Worm (Caenorhabditis elegans) whole organism, L4 larva: ENCODE results near the gene fut-1.
A peak's percentile ranks its signal among the peaks of the same experiment; 100 is the strongest.

Experiments
- D1046.2 ChIP-seq: fragments of 200-800 bp; sonication (Bioruptor generic); IDR thresholded peaks from 2 replicates; pipeline ENCODE4 v1.3.6; 2022; ENCODE audit warnings: missing genetic modification characterization, missing compliant biosample characterization
- F10B5.3 ChIP-seq: sonication (generic microtip); optimal IDR thresholded peaks from 2 replicates; lab custom pipeline; 2016; ENCODE audit warnings: mild to moderate bottlenecking, missing genetic modification characterization, missing compliant biosample characterization
- F37D6.2 ChIP-seq: sonication (generic microtip); optimal IDR thresholded peaks from 2 replicates; lab custom pipeline; 2016; ENCODE audit warnings: mild to moderate bottlenecking, missing genetic modification characterization, missing compliant biosample characterization
- F44E2.7 ChIP-seq: fragments of 200-800 bp; sonication (Bioruptor generic); IDR thresholded peaks from 2 replicates; pipeline ENCODE4 v2.1.2; 2022; ENCODE audit warnings: missing genetic modification characterization, missing compliant biosample characterization
- F49E8.2 ChIP-seq: sonication (generic microtip); optimal IDR thresholded peaks from 2 replicates; lab custom pipeline; 2016; ENCODE audit warnings: missing compliant biosample characterization, mild to moderate bottlenecking, missing genetic modification characterization, borderline replicate concordance
- Y105C5A.15 ChIP-seq: fragments of 200-800 bp; sonication (Bioruptor generic); IDR thresholded peaks from 2 replicates; pipeline ENCODE4 v1.3.6; 2022; ENCODE audit warnings: missing genetic modification characterization, missing compliant biosample characterization
- Y5F2A.4 ChIP-seq: fragments of 200-800 bp; sonication (Bioruptor generic); optimal IDR thresholded peaks from 2 replicates; lab custom pipeline; 2018; ENCODE audit warnings: mild to moderate bottlenecking, missing genetic modification characterization, missing compliant biosample characterization
- Y75B8A.6 ChIP-seq: fragments of 200-800 bp; sonication (Bioruptor generic); IDR thresholded peaks from 2 replicates; pipeline ENCODE4 v1.3.6; 2022; ENCODE audit warnings: missing genetic modification reagents, missing genetic modification characterization, missing compliant biosample characterization
- ZK337.2 ChIP-seq: fragments of 200-800 bp; sonication (Bioruptor generic); IDR thresholded peaks from 2 replicates; pipeline ENCODE4 v1.3.6; 2022; ENCODE audit warnings: missing genetic modification reagents, missing genetic modification characterization, missing compliant biosample characterization
- ZK546.5 ChIP-seq, 2 experiments: sonication (generic microtip); optimal IDR thresholded peaks; 2 replicates each; lab custom pipeline; 2017; ENCODE audit warnings: missing biosample characterization in 2 of 2, missing genetic modification characterization in 2 of 2
- aly-2 ChIP-seq: sonication (generic microtip); optimal IDR thresholded peaks from 2 replicates; lab custom pipeline; 2018; ENCODE audit warnings: missing biosample characterization, missing genetic modification characterization
- arid-1 ChIP-seq: fragments of 200-800 bp; sonication (Bioruptor generic); conservative IDR thresholded peaks from 2 replicates; pipeline ENCODE4 v1.3.6; 2022; ENCODE audit warnings: missing genetic modification reagents, missing genetic modification characterization, missing compliant biosample characterization
- attf-4 ChIP-seq: sonication (generic microtip); optimal IDR thresholded peaks from 3 replicates; lab custom pipeline; 2017; ENCODE audit warnings: missing biosample characterization, missing genetic modification characterization
- ceh-20 ChIP-seq: fragments of 200-800 bp; sonication (Bioruptor generic); IDR thresholded peaks from 2 replicates; pipeline ENCODE4 v1.3.6; 2022; ENCODE audit warnings: missing genetic modification reagents, missing genetic modification characterization, missing compliant biosample characterization
- ceh-32 ChIP-seq: sonication (generic microtip); optimal IDR thresholded peaks from 2 replicates; lab custom pipeline; 2016; ENCODE audit warnings: mild to moderate bottlenecking, missing genetic modification characterization, missing compliant biosample characterization; ENCODE audit not compliant: poor library complexity
- ceh-44 ChIP-seq: fragments of 200-800 bp; sonication (Bioruptor generic); IDR thresholded peaks from 2 replicates; pipeline ENCODE4 v1.3.6; 2022; ENCODE audit warnings: missing genetic modification reagents, missing genetic modification characterization, missing compliant biosample characterization
- ceh-62 ChIP-seq: sonication (generic microtip); optimal IDR thresholded peaks from 2 replicates; lab custom pipeline; 2017; ENCODE audit warnings: missing biosample characterization, missing genetic modification characterization
- ceh-82 ChIP-seq: sonication (generic microtip); optimal IDR thresholded peaks from 2 replicates; lab custom pipeline; 2017; ENCODE audit warnings: missing biosample characterization, missing genetic modification characterization
- cey-2 ChIP-seq: sonication (generic microtip); optimal IDR thresholded peaks from 3 replicates; lab custom pipeline; 2017; ENCODE audit warnings: missing genetic modification characterization, mild to moderate bottlenecking, missing compliant biosample characterization, antibody characterized with exemption, borderline replicate concordance; ENCODE audit not compliant: insufficient read depth
- daf-16 ChIP-seq, 3 experiments: sonication (generic microtip); optimal IDR thresholded peaks; 2 replicates each; lab custom pipeline; 2016 to 2017; ENCODE audit warnings: missing genetic modification characterization in 3 of 3, missing genetic modification reagents in 3 of 3, mild to moderate bottlenecking in 2 of 3, missing compliant biosample characterization in 2 of 3, missing biosample characterization in 1 of 3, moderate library complexity in 1 of 3
- dmd-8 ChIP-seq: fragments of 200-800 bp; sonication (Bioruptor generic); IDR thresholded peaks from 2 replicates; pipeline ENCODE4 v1.3.6; 2022; ENCODE audit warnings: missing genetic modification characterization, missing compliant biosample characterization
- egl-43 ChIP-seq: fragments of 200-800 bp; sonication (Bioruptor generic); IDR thresholded peaks from 2 replicates; pipeline ENCODE4 v1.3.6; 2022; ENCODE audit warnings: missing genetic modification reagents, missing genetic modification characterization, missing compliant biosample characterization
- gei-8 ChIP-seq: fragments of 200-800 bp; sonication (Bioruptor generic); optimal IDR thresholded peaks from 2 replicates; lab custom pipeline; 2018; ENCODE audit warnings: mild to moderate bottlenecking, missing genetic modification characterization, missing compliant biosample characterization
- hif-1 ChIP-seq, 2 experiments: sonication (generic microtip); optimal IDR thresholded peaks; 2 replicates each; lab custom pipeline; 2016 to 2017; ENCODE audit warnings: missing compliant biosample characterization in 2 of 2, missing genetic modification characterization in 2 of 2, missing genetic modification reagents in 2 of 2, missing genotype in 2 of 2, mild to moderate bottlenecking in 1 of 2
- hlh-11 ChIP-seq: fragments of 200-800 bp; sonication (Bioruptor generic); optimal IDR thresholded peaks from 2 replicates; lab custom pipeline; 2018; ENCODE audit warnings: mild to moderate bottlenecking, missing genetic modification characterization, missing compliant biosample characterization
- hmg-1.1 ChIP-seq: fragments of 200-800 bp; sonication (Bioruptor generic); IDR thresholded peaks from 2 replicates; pipeline ENCODE4 v1.3.6; 2022; ENCODE audit warnings: missing genetic modification reagents, missing genetic modification characterization, missing compliant biosample characterization
- lin-15B ChIP-seq: fragments of 150-350 bp; sonication (generic microtip); optimal IDR thresholded peaks from 3 replicates; lab custom pipeline; 2014; ENCODE audit warnings: missing biosample characterization, missing genetic modification characterization
- lin-29 ChIP-seq: fragments of 200-800 bp; sonication (Bioruptor generic); IDR thresholded peaks from 2 replicates; pipeline ENCODE4 v1.3.6; 2022; ENCODE audit warnings: missing genetic modification reagents, missing genetic modification characterization, missing compliant biosample characterization
- lir-3 ChIP-seq: sonication (generic microtip); optimal IDR thresholded peaks from 2 replicates; lab custom pipeline; 2016; ENCODE audit warnings: mild to moderate bottlenecking, missing genetic modification characterization, missing compliant biosample characterization
- madf-5 ChIP-seq, 2 experiments: fragments of 200-800 bp; sonication (Bioruptor generic); IDR thresholded peaks; 2 replicates each; pipeline ENCODE4 v1.3.6; 2022; ENCODE audit warnings: missing compliant biosample characterization in 2 of 2, missing genetic modification characterization in 2 of 2
- mdl-1 ChIP-seq, 2 experiments: fragments of 150-350 bp in 1 of 2; sonication (generic microtip) in 1 of 2; optimal IDR thresholded peaks; 2 replicates each; lab custom pipeline; 2014 to 2017; ENCODE audit warnings: missing biosample characterization in 2 of 2, missing genetic modification characterization in 2 of 2
- mdt-29 ChIP-seq: fragments of 200-800 bp; sonication (Bioruptor generic); IDR thresholded peaks from 2 replicates; pipeline ENCODE4 v1.3.6; 2022; ENCODE audit warnings: missing genetic modification reagents, missing genetic modification characterization, missing compliant biosample characterization
- nhr-11 ChIP-seq: fragments of 150-350 bp; optimal IDR thresholded peaks from 2 replicates; lab custom pipeline; 2014; ENCODE audit warnings: missing biosample characterization, missing genetic modification characterization
- nhr-237 ChIP-seq: sonication (generic microtip); optimal IDR thresholded peaks from 2 replicates; lab custom pipeline; 2017; ENCODE audit warnings: missing biosample characterization, missing genetic modification characterization
- nhr-48 ChIP-seq: sonication (generic microtip); optimal IDR thresholded peaks from 2 replicates; lab custom pipeline; 2016; ENCODE audit warnings: mild to moderate bottlenecking, missing genetic modification characterization, missing compliant biosample characterization
- nhr-6 ChIP-seq: fragments of 150-350 bp; optimal IDR thresholded peaks from 2 replicates; lab custom pipeline; 2014; ENCODE audit warnings: missing biosample characterization, missing genetic modification characterization
- nhr-77 ChIP-seq: fragments of 150-350 bp; optimal IDR thresholded peaks from 2 replicates; lab custom pipeline; 2014; ENCODE audit warnings: missing biosample characterization, missing genetic modification characterization
- pha-4 ChIP-seq, 2 experiments: fragments of 150-350 bp in 1 of 2; fragments of 200-800 bp in 1 of 2; sonication (Bioruptor generic) in 1 of 2; IDR thresholded peaks in 1 of 2; optimal IDR thresholded peaks in 1 of 2; 2 replicates each; pipeline versions ENCODE4 v1.3.6 to Lab custom; 2014 to 2022; ENCODE audit warnings: missing genetic modification characterization in 2 of 2, missing genetic modification reagents in 2 of 2, missing biosample characterization in 1 of 2, missing compliant biosample characterization in 1 of 2
- sdz-12 ChIP-seq: fragments of 200-800 bp; sonication (Bioruptor generic); optimal IDR thresholded peaks from 2 replicates; lab custom pipeline; 2018; ENCODE audit warnings: mild to moderate bottlenecking, missing genetic modification characterization, missing compliant biosample characterization
- snpc-4 ChIP-seq: fragments of 150-350 bp; optimal IDR thresholded peaks from 2 replicates; lab custom pipeline; 2014; ENCODE audit warnings: missing biosample characterization, missing genetic modification characterization
- spr-1 ChIP-seq: sonication (generic microtip); optimal IDR thresholded peaks from 2 replicates; lab custom pipeline; 2016; ENCODE audit warnings: mild to moderate bottlenecking, missing genetic modification characterization, missing compliant biosample characterization
- unc-130 ChIP-seq: sonication (generic microtip); optimal IDR thresholded peaks from 2 replicates; lab custom pipeline; 2016; ENCODE audit warnings: missing genetic modification reagents, missing genetic modification characterization, missing compliant biosample characterization
- unc-62 ChIP-seq, 3 experiments: fragments of 150-350 bp in 1 of 3; sonication (generic microtip); optimal IDR thresholded peaks in 2 of 3; peaks in 1 of 3; 1 replicate in 1 of 3; 2 replicates in 2 of 3; lab custom pipeline; 2014 to 2017; ENCODE audit warnings: missing biosample characterization in 3 of 3, missing genetic modification characterization in 3 of 3, missing genetic modification reagents in 3 of 3, missing genotype in 1 of 3
- vab-7 ChIP-seq: fragments of 200-800 bp; sonication (Bioruptor generic); IDR thresholded peaks from 2 replicates; pipeline ENCODE4 v1.3.6; 2022; ENCODE audit warnings: missing genetic modification reagents, missing genetic modification characterization, missing compliant biosample characterization
- zfp-3 ChIP-seq: fragments of 200-800 bp; sonication (Bioruptor generic); conservative IDR thresholded peaks from 2 replicates; pipeline ENCODE4 v1.3.6; 2022; ENCODE audit warnings: missing genetic modification reagents, missing genetic modification characterization, missing compliant biosample characterization
- zip-11 ChIP-seq: fragments of 200-800 bp; sonication (Bioruptor generic); IDR thresholded peaks from 2 replicates; pipeline ENCODE4 v1.3.6; 2022; ENCODE audit warnings: missing genetic modification characterization, missing compliant biosample characterization
- ztf-7 ChIP-seq: fragments of 150-350 bp; optimal IDR thresholded peaks from 2 replicates; lab custom pipeline; 2014; ENCODE audit warnings: missing biosample characterization, missing genetic modification characterization

Gene fut-1

DNA sequence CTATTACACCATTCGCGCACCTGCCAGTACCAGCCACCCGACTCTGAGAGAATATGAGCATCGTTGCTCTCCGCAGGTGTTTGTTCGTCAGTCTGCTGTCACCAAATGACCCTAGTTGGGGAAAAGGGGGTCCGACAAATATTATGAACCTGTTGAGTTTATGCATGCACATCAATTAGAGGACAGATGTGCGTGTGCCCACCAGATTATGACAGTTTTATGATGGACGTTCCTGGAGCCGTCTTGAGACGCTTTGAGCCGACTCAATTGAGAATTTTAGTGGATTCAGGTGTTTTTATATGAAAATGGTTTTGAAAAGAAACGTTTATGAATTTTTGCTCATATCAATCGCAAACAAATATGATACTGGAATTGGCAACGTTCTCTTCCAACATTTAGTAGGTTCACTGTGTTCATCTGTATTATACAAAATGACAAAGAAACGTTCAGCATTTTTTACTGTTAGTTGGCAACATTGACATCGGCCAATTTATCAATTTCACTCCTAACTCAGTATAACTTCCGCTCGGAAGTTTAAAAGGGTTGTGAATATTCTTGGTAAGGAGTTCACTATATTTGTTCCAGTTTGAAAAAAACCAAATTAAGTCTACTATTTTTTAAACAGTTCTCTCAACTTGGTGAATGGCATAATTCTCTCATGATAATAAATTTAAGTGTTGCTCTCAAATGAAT lies 12.0 kb downstream of the fut-1 start (continued):
- 0 out of 2 replicates have a peak, but pooled peaks have one; percentile 20 for TF ChIP-seq lin-29
- TF ChIP-seq ztf-7 (tag; lab: Kevin White, UChicago), result no peak
- TF ChIP-seq daf-16 (GFP tag; optimal IDR thresholded peaks at IDR 0.05; lab: Kevin White, UChicago), result peak in 1 of 2 experiments; percentile 11
- TF ChIP-seq daf-16 (tag; optimal IDR thresholded peaks at IDR 0.05; lab: Kevin White, UChicago), result peak; percentile 74
- 0 out of 2 replicates have a peak, but pooled peaks have one; percentile 34 for TF ChIP-seq Y105C5A.15 (GFP tag; lab: Robert Waterston, UW)
- TF ChIP-seq F10B5.3 (tag; lab: Kevin White, UChicago), result no peak
- peak in 1 of 2 experiments; percentile 45 for TF ChIP-seq hif-1 (tag; optimal IDR thresholded peaks at IDR 0.05; lab: Kevin White, UChicago)
- peak; percentile 54; the same call in 1 of the 2 replicates for TF ChIP-seq F44E2.7 (GFP tag; lab: Robert Waterston, UW)
- TF ChIP-seq dmd-8 (GFP tag; lab: Robert Waterston, UW), result no peak
- no peak for TF ChIP-seq attf-4
- no peak for TF ChIP-seq ceh-44 (GFP tag; lab: Robert Waterston, UW)
- TF ChIP-seq ceh-82 (tag; lab: Kevin White, UChicago), result no peak
- no peak for TF ChIP-seq sdz-12
- no peak for TF ChIP-seq nhr-237 (tag; lab: Kevin White, UChicago)
- TF ChIP-seq nhr-11 (tag; lab: Kevin White, UChicago), result peak; percentile 23
- no peak; the same call in 1 of the 2 replicates for TF ChIP-seq pha-4 (GFP tag; IDR thresholded peaks at IDR 0.05; lab: Robert Waterston, UW)
- TF ChIP-seq pha-4 (tag; optimal IDR thresholded peaks at IDR 0.05; lab: Kevin White, UChicago), result no peak
- TF ChIP-seq nhr-6 (tag; lab: Kevin White, UChicago), result peak; percentile 30
- TF ChIP-seq F37D6.2 (tag; lab: Kevin White, UChicago), result no peak
- no peak for TF ChIP-seq F49E8.2 (tag; lab: Kevin White, UChicago)
- peak; percentile 70 for TF ChIP-seq hlh-11 (tag; lab: Kevin White, UChicago)
- no peak for TF ChIP-seq vab-7 (GFP tag; lab: Robert Waterston, UW)
- peak; percentile 8 to 61; a peak in 2 of 4 replicates for TF ChIP-seq madf-5 (GFP tag; IDR thresholded peaks at IDR 0.05; lab: Robert Waterston, UW)
- TF ChIP-seq zip-11, result no peak
- TF ChIP-seq Y75B8A.6 (GFP tag; lab: Robert Waterston, UW), result peak; percentile 66; the same call in 1 of the 2 replicates
- TF ChIP-seq ceh-20, result peak; percentile 78; the same call in 1 of the 2 replicates
- TF ChIP-seq lir-3 (tag; lab: Kevin White, UChicago), result no peak
- TF ChIP-seq nhr-77 (tag; lab: Kevin White, UChicago), result peak; percentile 78
- no peak for TF ChIP-seq ceh-32 (tag; lab: Kevin White, UChicago)
- TF ChIP-seq unc-130 (GFP tag; lab: Kevin White, UChicago), result no peak
- TF ChIP-seq hmg-1.1, result peak; percentile 41
- TF ChIP-seq egl-43 (GFP tag; lab: Robert Waterston, UW), result 0 out of 2 replicates have a peak, but pooled peaks have one; percentile 25
- TF ChIP-seq zfp-3 (GFP tag; lab: Robert Waterston, UW), result peak; percentile 96
- peak; percentile 42 for TF ChIP-seq Y5F2A.4 (GFP tag; lab: Kevin White, UChicago)
- peak; percentile 49 for TF ChIP-seq nhr-48
- TF ChIP-seq mdt-29 (GFP tag; lab: Robert Waterston, UW), result peak; percentile 48; the same call in 1 of the 2 replicates
- TF ChIP-seq unc-62 (GFP tag; optimal IDR thresholded peaks at IDR 0.05 in 1 of 2; lab: Kevin White, UChicago), result no peak
- no peak for TF ChIP-seq unc-62 (tag; optimal IDR thresholded peaks at IDR 0.05; lab: Kevin White, UChicago)
- no peak for TF ChIP-seq ZK546.5 (tag; optimal IDR thresholded peaks at IDR 0.05; lab: Kevin White, UChicago)
- no peak for TF ChIP-seq ceh-62 (tag; lab: Kevin White, UChicago)
- no peak for TF ChIP-seq lin-15B (tag; lab: Kevin White, UChicago)
- TF ChIP-seq ZK337.2, result no peak
- no peak for TF ChIP-seq cey-2 (tag; lab: Kevin White, UChicago)
- TF ChIP-seq aly-2 (tag; lab: Kevin White, UChicago), result no peak
- peak; percentile 71 for TF ChIP-seq arid-1 (GFP tag; lab: Robert Waterston, UW)
- TF ChIP-seq gei-8 (GFP tag; lab: Kevin White, UChicago), result peak; percentile 22
- peak; percentile 57 for TF ChIP-seq spr-1
- peak in 1 of 2 experiments; percentile 6 for TF ChIP-seq mdl-1 (tag; optimal IDR thresholded peaks at IDR 0.05; lab: Kevin White, UChicago)
- TF ChIP-seq D1046.2 (GFP tag; lab: Robert Waterston, UW), result peak; percentile 75
- TF ChIP-seq snpc-4 (tag; lab: Kevin White, UChicago), result no peak
